Fruit fly (Drosophila melanogaster) Kc167 (cell line): ENCODE data around the gene Ubc4.

Experiments
- Myc ChIP-seq: fragments of >200 bp; optimal IDR thresholded peaks from 2 replicates; lab custom pipeline; 2017; ENCODE audit warnings: missing external identifiers
- Sin3A ChIP-seq: fragments of >200 bp; optimal IDR thresholded peaks from 2 replicates; lab custom pipeline; 2018; ENCODE audit warnings: missing external identifiers
- h ChIP-seq: fragments of >200 bp; optimal IDR thresholded peaks from 3 replicates; lab custom pipeline; 2018; ENCODE audit warnings: missing external identifiers
- insv ChIP-seq: fragments of >200 bp; optimal IDR thresholded peaks from 3 replicates; lab custom pipeline; 2018; ENCODE audit warnings: missing external identifiers
- psq ChIP-seq: fragments of >200 bp; optimal IDR thresholded peaks from 2 replicates; lab custom pipeline; 2017; ENCODE audit warnings: missing external identifiers
- ttk ChIP-seq: sonication (Bioruptor generic); optimal IDR thresholded peaks from 2 replicates; lab custom pipeline; 2017; ENCODE audit warnings: missing external identifiers

Ubc4 gene

DNA sequence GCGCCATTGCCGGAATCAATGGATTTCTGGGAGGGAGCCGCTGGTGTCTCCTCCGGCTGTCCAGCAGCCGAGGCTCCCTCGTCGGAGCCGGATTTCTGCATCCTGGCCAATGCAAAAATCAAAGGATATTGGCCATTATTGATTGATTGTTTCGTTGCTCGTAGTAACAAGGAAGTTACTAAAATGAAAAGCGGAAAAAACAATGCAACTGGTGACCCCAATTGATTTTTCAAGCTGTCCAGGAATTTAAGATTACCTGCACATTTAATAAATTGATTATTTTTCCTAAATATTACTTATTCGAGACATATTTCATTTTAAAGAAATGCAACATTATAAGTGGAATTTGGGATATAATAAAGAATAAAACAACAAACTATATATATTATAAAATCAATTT, 5.4 kb downstream of the Ubc4 start, which contains the start of gene CG6761:
Gene CG6761, minus strand, starts transcription at position 101 of the 400 bp plus-strand sequence.
- TF ChIP-seq Myc (lab: Kevin White, UChicago) = no peak
- no peak for TF ChIP-seq ttk (lab: Kevin White, UChicago)
- no peak for TF ChIP-seq psq
- TF ChIP-seq h (lab: Kevin White, UChicago) = no peak
- no peak for TF ChIP-seq Sin3A (lab: Kevin White, UChicago)
- no peak for TF ChIP-seq insv (lab: Kevin White, UChicago)

DNA sequence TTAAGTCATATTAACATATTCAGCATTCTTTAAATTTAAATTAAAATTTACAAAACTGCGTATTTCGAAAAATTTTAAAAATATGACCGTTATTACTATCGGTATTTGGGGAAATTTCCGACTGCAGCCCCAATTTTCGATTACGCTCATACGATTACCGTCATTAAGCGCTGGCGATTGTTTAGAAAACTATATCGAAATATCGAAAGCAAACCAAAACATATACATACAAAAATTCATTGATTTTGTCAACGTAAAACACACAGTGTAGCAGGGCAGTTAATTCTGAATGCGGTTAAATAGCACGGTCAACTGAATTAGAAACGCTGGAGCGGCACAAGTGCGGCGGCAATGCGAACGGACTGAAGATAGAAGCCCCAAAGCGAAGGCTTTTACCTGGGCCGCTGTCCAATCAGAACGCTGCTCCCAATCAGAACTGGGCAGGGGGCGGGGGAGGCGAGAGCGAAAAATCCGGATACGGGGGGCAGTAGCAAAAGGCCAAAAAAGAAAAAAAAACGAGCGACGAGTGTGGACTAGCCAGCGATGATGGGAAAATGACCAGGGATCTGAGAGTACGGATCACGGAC, 6.1 kb downstream of the Ubc4 start, which contains the start of gene CG16711:
Gene CG16711, plus strand, starts transcription at position 170 of the 587 bp plus-strand sequence.
- TF ChIP-seq insv (lab: Kevin White, UChicago) = no peak
- TF ChIP-seq psq = no peak
- no peak for TF ChIP-seq h (lab: Kevin White, UChicago)
- no peak for TF ChIP-seq ttk (lab: Kevin White, UChicago)
- TF ChIP-seq Sin3A (lab: Kevin White, UChicago) = no peak
- TF ChIP-seq Myc (lab: Kevin White, UChicago) = no peak

DNA sequence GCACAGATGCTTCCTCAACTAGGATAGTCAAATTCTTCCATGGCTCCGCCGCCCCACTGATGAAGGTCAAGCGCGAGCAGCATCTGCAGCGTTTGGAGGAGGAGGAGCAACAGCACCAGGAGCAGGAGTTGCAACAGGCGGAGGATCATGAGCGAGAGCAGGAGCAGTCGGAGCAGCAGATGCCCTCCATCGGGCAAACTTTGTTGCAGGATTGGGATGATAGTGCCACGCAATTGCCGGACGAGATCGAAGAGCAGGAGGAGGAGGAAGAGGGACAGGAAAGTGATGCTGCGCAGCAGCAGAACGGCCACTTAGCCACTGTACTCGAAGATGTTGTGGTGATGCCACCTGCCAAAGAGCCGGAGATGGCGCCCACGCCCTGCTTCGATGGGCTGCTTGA, 7.5 kb downstream of the Ubc4 start:
- no peak for TF ChIP-seq ttk (lab: Kevin White, UChicago)
- TF ChIP-seq insv (lab: Kevin White, UChicago) = no peak
- TF ChIP-seq Myc (lab: Kevin White, UChicago) = no peak
- no peak for TF ChIP-seq h (lab: Kevin White, UChicago)
- TF ChIP-seq psq = no peak
- no peak for TF ChIP-seq Sin3A (lab: Kevin White, UChicago)

- TF ChIP-seq psq (no peak), Sin3A (lab: Kevin White, UChicago) (no peak), Myc (lab: Kevin White, UChicago) (no peak), insv (lab: Kevin White, UChicago) (no peak), h (lab: Kevin White, UChicago) (no peak), ttk (lab: Kevin White, UChicago) (no peak)
Observed at dm6 chr3L:9708797-9709196, 10.7 kb downstream of the Ubc4 start.

DNA sequence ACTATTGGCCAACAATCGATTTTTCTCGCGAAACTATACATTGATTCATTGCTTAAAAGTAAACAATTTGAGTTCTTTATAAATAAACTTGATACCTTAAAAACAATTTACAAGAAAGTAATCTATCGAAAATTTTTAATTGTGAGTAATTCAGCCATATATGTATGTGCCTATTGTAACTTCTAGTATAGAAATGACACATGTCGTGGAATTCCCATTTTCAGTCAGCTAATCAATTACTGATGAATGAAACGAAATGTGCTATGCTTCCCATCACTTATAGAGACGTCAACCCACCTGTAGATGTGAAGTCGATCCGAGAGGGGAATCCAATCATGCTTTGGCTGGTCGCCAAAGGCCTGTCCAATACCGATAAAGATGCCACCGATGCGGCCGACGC, 13.1 kb downstream of the Ubc4 start:
- TF ChIP-seq Sin3A (lab: Kevin White, UChicago) = no peak
- TF ChIP-seq psq = no peak
- TF ChIP-seq Myc (lab: Kevin White, UChicago) = no peak
- no peak for TF ChIP-seq insv (lab: Kevin White, UChicago)

DNA sequence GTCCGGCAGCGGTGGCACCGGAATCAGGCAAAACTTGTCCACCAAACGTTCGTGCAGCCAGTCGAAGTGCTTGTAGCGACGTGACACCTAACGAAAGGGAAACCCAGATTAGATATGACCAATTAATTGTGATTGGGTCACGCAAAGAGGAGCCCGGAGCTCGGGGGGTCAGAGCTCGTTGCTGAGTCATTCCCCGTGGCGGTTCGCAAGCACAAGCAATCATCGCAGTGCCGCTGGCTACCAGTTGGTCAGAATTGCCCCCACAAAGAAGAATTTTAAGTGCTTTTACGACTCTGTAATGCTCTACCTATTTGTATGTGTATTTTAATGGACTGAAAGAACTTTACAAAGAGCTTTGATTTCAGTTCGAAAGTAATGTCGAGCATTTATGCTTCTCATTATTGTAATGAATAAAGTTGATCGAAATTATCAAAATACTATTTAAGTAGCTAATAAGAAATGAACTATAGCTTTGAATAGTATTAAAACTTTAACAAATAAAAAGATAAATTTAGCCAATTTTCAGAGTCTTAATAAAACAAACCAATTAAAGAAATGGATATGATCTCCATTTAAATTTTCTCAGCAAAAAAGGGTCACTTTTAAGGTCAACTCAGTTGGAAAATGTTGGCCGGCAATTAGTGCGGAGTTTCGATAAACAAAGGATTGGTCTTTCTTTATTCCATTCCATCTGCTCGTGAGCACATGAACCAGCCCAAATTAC, 14.1 kb downstream of the Ubc4 start:
- no peak for TF ChIP-seq Sin3A (lab: Kevin White, UChicago)
- no peak for TF ChIP-seq psq

DNA sequence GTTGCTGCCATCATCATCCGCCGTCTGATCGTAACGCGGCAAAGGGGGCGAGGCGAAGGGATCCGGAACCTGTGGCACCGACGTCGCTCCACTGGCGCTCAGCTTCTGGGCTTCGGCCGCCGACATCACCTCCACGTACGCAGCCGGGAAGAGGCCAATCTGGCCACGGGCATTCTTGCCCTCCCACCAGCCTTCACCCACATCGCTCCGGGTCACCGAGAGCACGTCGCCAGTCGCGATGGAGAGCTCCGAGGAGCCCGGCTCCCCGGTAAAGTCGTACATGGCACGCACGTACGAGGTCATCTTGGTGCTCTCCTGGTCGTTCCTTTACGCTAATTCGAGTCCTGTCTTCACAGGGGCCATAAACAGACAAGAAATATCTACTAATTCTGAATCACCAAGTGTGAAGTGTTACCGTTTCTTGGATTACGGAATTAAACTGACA, 15.3 kb downstream of the Ubc4 start, which contains the start of gene SH3PX1:
Gene SH3PX1, minus strand, starts transcription at position 445 of the 445 bp plus-strand sequence.
- TF ChIP-seq ttk (lab: Kevin White, UChicago) (no peak), insv (lab: Kevin White, UChicago) (no peak), h (lab: Kevin White, UChicago) (no peak), Sin3A (lab: Kevin White, UChicago) (no peak), psq (no peak), Myc (lab: Kevin White, UChicago) (no peak)

- TF ChIP-seq Myc (lab: Kevin White, UChicago) = no peak
- no peak for TF ChIP-seq insv (lab: Kevin White, UChicago)
- no peak for TF ChIP-seq Sin3A (lab: Kevin White, UChicago)
- no peak for TF ChIP-seq psq
- no peak for TF ChIP-seq ttk (lab: Kevin White, UChicago)
- no peak for TF ChIP-seq h (lab: Kevin White, UChicago)
Observed at dm6 chr3L:9713828-9714536, 15.8 kb downstream of the Ubc4 start, which contains the start of gene vsg. Gene vsg (plus strand): TSS chr3L:9714324.

DNA sequence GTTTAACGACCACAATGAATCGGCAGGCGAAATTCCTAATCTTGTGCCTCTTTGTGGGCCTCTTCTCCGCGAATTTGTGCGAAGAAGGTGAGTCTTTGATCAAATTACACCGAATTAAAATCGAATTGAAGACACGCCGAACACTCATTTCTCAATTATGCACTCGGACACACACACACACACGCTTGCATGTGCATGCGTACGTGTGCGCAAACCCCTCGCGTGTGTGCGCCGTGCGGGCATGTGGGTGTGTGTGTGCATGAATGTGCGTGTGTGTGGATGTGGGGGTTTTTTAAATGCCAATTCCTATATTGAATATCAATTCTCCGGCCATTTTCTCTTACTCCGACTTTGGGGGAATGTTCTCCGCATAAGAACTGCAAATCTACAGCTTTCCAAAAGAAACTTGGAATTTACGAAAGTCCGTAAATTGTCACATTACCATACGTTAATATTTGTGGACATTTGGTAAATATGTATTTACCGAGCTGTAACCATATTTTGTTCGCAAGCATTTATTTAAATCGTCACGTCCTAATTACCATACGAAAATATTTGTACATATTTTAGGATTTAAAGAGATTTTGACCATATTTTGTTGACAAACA, 16.5 kb downstream of the Ubc4 start:
- TF ChIP-seq insv (lab: Kevin White, UChicago) (no peak), psq (no peak), ttk (lab: Kevin White, UChicago) (no peak), Myc (lab: Kevin White, UChicago) (no peak), h (lab: Kevin White, UChicago) (no peak)

DNA sequence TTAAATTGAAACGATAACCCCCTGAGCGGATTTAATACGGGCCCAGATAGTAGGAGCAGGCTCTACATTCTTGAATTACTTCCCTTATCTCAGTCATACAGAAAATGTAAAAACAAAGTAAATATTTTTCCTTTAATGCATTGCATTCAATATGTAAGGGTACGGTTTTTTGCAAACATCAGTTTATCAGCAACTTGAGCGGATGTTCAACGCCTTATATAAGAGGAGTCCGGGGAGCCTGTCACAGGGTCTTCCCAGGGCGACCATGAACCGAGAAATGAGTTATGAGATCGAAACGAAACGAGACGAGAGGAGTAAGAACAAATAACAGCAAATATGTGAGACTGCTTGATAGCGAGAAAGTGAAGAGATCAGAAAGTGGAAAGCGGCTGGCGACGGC, 18.5 kb downstream of the Ubc4 start:
- TF ChIP-seq Sin3A (lab: Kevin White, UChicago) (no peak), psq (no peak), insv (lab: Kevin White, UChicago) (no peak), ttk (lab: Kevin White, UChicago) (no peak), Myc (lab: Kevin White, UChicago) (no peak), h (lab: Kevin White, UChicago) (no peak)

DNA sequence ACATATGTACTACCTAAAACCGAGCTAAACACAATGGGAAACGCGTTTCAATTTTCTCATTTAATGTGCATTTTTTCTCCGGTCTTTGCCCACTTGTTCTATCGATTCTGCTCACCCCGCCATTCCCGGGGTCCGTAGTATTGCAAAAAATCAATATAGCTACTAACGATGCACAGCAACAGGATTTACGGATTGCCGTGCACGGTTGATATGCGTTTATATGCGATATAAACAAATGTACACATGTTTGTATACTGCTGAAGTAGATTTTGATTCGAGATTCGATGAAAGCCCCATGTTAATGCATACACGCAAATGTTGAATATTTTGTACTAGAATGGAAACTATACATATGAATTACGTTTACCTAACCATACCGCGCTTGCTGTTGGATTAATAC, 19.0 kb downstream of the Ubc4 start:
- TF ChIP-seq insv (lab: Kevin White, UChicago) (no peak), ttk (lab: Kevin White, UChicago) (no peak), Myc (lab: Kevin White, UChicago) (no peak), Sin3A (lab: Kevin White, UChicago) (no peak), psq (no peak), h (lab: Kevin White, UChicago) (no peak)
